Worm (Caenorhabditis elegans): ENCODE data around the gene F53F1.6.
A peak's percentile ranks its signal among the peaks of the same experiment; 100 is the strongest.

ce11 chrV:13390936-13391335, 26.5 kb downstream of the F53F1.6 start:
- peak; percentile 63 for TF ChIP-seq nhr-25 (tag; optimal IDR thresholded peaks at IDR 0.05)
- TF ChIP-seq ama-1 (optimal IDR thresholded peaks at IDR 0.05) = no peak
- TF ChIP-seq egl-5 (tag; optimal IDR thresholded peaks at IDR 0.05) = no peak
- TF ChIP-seq fkh-10 (GFP tag; optimal IDR thresholded peaks at IDR 0.05) = no peak
- no peak for TF ChIP-seq skn-1 (tag; optimal IDR thresholded peaks at IDR 0.05)
- no peak for TF ChIP-seq nhr-237 (tag; optimal IDR thresholded peaks at IDR 0.05)
